Fruit fly (Drosophila melanogaster): ENCODE measurements around the gene Pif2.

Gene Pif2

dm6 chr3R:6534059-6534458 is 14.8 kb upstream of the Pif2 start:
- TF ChIP-seq Sin3A (optimal IDR thresholded peaks at IDR 0.05) = no peak
- TF ChIP-seq HLH54F (GFP tag; optimal IDR thresholded peaks at IDR 0.05) = no peak
- no peak for TF ChIP-seq Asciz (GFP tag; optimal IDR thresholded peaks at IDR 0.05)
- TF ChIP-seq CG13894 (tag; optimal IDR thresholded peaks at IDR 0.05) = no peak
- TF ChIP-seq Ada2b (GFP tag; IDR thresholded peaks at IDR 0.05) = no peak
- no peak for TF ChIP-seq Hand (GFP tag; optimal IDR thresholded peaks at IDR 0.05)
- peak; percentile 61 for TF ChIP-seq stwl (tag; optimal IDR thresholded peaks at IDR 0.05)
- no peak for TF ChIP-seq H15 (GFP tag; IDR thresholded peaks at IDR 0.05)
- TF ChIP-seq ems (GFP tag; optimal IDR thresholded peaks at IDR 0.05) = no peak
- TF ChIP-seq CG17186 (GFP tag; optimal IDR thresholded peaks at IDR 0.05) = no peak
- TF ChIP-seq Dref (GFP tag; IDR thresholded peaks at IDR 0.05) = peak; percentile 38
- no peak for TF ChIP-seq Nf-YA (GFP tag; IDR thresholded peaks at IDR 0.05)
- no peak for TF ChIP-seq CG7839 (tag; optimal IDR thresholded peaks at IDR 0.05)
- no peak for TF ChIP-seq CG7987 (GFP tag; optimal IDR thresholded peaks at IDR 0.05)
- no peak for TF ChIP-seq exex (tag; optimal IDR thresholded peaks at IDR 0.05)
- no peak for TF ChIP-seq Atf3 (GFP tag; optimal IDR thresholded peaks at IDR 0.05)
- no peak for TF ChIP-seq sqz (GFP tag; optimal IDR thresholded peaks at IDR 0.05)
- TF ChIP-seq CG13775 (GFP tag; optimal IDR thresholded peaks at IDR 0.05) = no peak
- TF ChIP-seq Poxn (GFP tag; IDR thresholded peaks at IDR 0.05) = no peak
- no peak for TF ChIP-seq jumu (GFP tag; optimal IDR thresholded peaks at IDR 0.05)
- TF ChIP-seq CG6689 (GFP tag; IDR thresholded peaks at IDR 0.05) = no peak
- no peak for TF ChIP-seq CG9932 (GFP tag; IDR thresholded peaks at IDR 0.05)
- no peak for TF ChIP-seq CG17568 (GFP tag; optimal IDR thresholded peaks at IDR 0.05)
- TF ChIP-seq nmo (GFP tag; optimal IDR thresholded peaks at IDR 0.05) = no peak
- no peak for TF ChIP-seq tio (GFP tag; optimal IDR thresholded peaks at IDR 0.05)
- no peak for TF ChIP-seq usp (GFP tag; optimal IDR thresholded peaks at IDR 0.05)
- TF ChIP-seq CG11723 (GFP tag; optimal IDR thresholded peaks at IDR 0.05) = no peak
- TF ChIP-seq dimm (GFP tag; IDR thresholded peaks at IDR 0.05) = no peak
- TF ChIP-seq ranshi (GFP tag; IDR thresholded peaks at IDR 0.05) = no peak
- TF ChIP-seq Scr (GFP tag; IDR thresholded peaks at IDR 0.05; ENCODE audit: partially characterized antibody) = peak; percentile 37
- TF ChIP-seq corto (GFP tag; optimal IDR thresholded peaks at IDR 0.05) = no peak
- no peak for TF ChIP-seq z (GFP tag; IDR thresholded peaks at IDR 0.05)
- TF ChIP-seq CG6813 (GFP tag; optimal IDR thresholded peaks at IDR 0.05) = no peak
- TF ChIP-seq Ssrp (tag; optimal IDR thresholded peaks at IDR 0.05) = no peak
- TF ChIP-seq Lhr (GFP tag; optimal IDR thresholded peaks at IDR 0.05) = no peak
- no peak for TF ChIP-seq Hmr (GFP tag; optimal IDR thresholded peaks at IDR 0.05)
- no peak for TF ChIP-seq fu2 (GFP tag; optimal IDR thresholded peaks at IDR 0.05)
- TF ChIP-seq CG12155 (GFP tag; optimal IDR thresholded peaks at IDR 0.05) = peak; percentile 63
- TF ChIP-seq CG6272 (GFP tag; IDR thresholded peaks at IDR 0.05) = no peak
- TF ChIP-seq Rfx (GFP tag; IDR thresholded peaks at IDR 0.05) = no peak
- TF ChIP-seq CG32532 (GFP tag; IDR thresholded peaks at IDR 0.05) = no peak
- TF ChIP-seq CG30431 (GFP tag; optimal IDR thresholded peaks at IDR 0.05) = no peak
- peak; percentile 43 for TF ChIP-seq BEAF-32 (GFP tag; optimal IDR thresholded peaks at IDR 0.05)
- TF ChIP-seq CG2875 (GFP tag; optimal IDR thresholded peaks at IDR 0.05) = no peak
- 0 out of 2 replicates have a peak, but pooled peaks have one; percentile 7 for TF ChIP-seq E2f2 (GFP tag; IDR thresholded peaks at IDR 0.05)
- TF ChIP-seq CG13287 (GFP tag; IDR thresholded peaks at IDR 0.05; ENCODE audit: partially characterized antibody) = 0 out of 2 replicates have a peak, but pooled peaks have one; percentile 11
- TF ChIP-seq CG32772 (GFP tag; IDR thresholded peaks at IDR 0.05) = no peak
- no peak for TF ChIP-seq Hey (tag; optimal IDR thresholded peaks at IDR 0.05)
- no peak for TF ChIP-seq slou (GFP tag; optimal IDR thresholded peaks at IDR 0.05)
- TF ChIP-seq HLH4C (GFP tag; IDR thresholded peaks at IDR 0.05; ENCODE audit: partially characterized antibody) = 0 out of 3 replicates have a peak, but pooled peaks have one; percentile 22
- TF ChIP-seq Hr51 (GFP tag; optimal IDR thresholded peaks at IDR 0.05) = no peak
- TF ChIP-seq CG31388 (GFP tag; optimal IDR thresholded peaks at IDR 0.05) = no peak

Data from whole organism, embryonic.